Fruit fly (Drosophila melanogaster): Measurements from ENCODE around the gene crp.

The crp gene

DNA sequence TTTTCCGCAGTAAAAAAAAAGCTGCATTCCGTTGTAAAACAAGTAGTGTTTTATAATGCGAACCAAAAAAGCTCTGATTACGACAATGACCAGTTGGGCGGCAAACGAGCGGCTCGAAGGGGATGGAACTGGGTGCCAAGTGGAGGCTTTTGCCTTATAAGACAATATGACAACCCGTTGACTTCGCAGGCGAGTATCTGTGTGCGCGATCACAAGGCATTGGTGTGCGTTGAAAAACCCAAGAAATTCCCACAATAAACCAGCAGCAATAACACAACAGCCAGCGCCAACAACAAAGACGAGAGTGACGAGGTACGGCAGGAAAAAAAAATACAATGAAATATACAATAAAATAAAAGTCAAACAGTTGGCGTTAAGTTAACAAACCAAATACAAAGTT, 27.5 kb upstream of the crp start (continued):
- peak; percentile 54 for TF ChIP-seq cg (GFP tag; optimal IDR thresholded peaks at IDR 0.05)

DNA sequence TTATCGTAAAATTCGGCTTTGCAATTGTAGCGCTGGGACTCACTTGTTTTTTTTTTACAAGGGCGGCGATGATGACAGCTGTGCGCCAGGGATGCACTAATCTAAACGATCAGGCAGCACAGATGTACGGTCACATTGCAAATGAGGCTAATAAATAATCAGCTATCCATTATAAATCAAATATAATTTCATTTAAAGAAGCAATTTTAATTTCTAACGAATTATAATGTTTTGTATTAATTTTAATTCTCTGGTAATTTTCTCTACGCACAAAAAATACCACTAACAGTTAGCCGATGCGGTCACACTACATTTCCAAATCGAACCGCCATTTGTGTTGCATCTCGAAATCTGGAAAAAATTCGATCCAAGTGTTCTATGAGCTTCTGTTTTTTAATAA, 23.1 kb upstream of the crp start, which contains the start of the genes cni and fzy:
TSS of gene cni (minus strand) at position 79 of the 400 bp plus-strand sequence.
TSS of gene fzy (plus strand) at position 309 of the 400 bp plus-strand sequence.
- TF ChIP-seq CG7372 (GFP tag; IDR thresholded peaks at IDR 0.05) (no peak), Nf-YC (tag; optimal IDR thresholded peaks at IDR 0.05) (peak; percentile 37), CG6254 (GFP tag; optimal IDR thresholded peaks at IDR 0.05) (no peak), maf-S (GFP tag; optimal IDR thresholded peaks at IDR 0.05) (no peak), nerfin-2 (GFP tag; IDR thresholded peaks at IDR 0.05; ENCODE audit: partially characterized antibody) (no peak), Elba2 (GFP tag; optimal IDR thresholded peaks at IDR 0.05) (peak; percentile 18), dm (GFP tag; optimal IDR thresholded peaks at IDR 0.05) (no peak), HLH3B (GFP tag; IDR thresholded peaks at IDR 0.05) (no peak), CG7745 (tag; optimal IDR thresholded peaks at IDR 0.05) (no peak), zf30C (GFP tag; optimal IDR thresholded peaks at IDR 0.05) (no peak), CG17612 (GFP tag; IDR thresholded peaks at IDR 0.05) (no peak), tin (GFP tag; optimal IDR thresholded peaks at IDR 0.05) (peak; percentile 31), sna (GFP tag; IDR thresholded peaks at IDR 0.05; ENCODE audit: partially characterized antibody) (no peak), al (GFP tag; IDR thresholded peaks at IDR 0.05) (no peak), grau (tag; optimal IDR thresholded peaks at IDR 0.05) (peak; percentile 32), insv (GFP tag; optimal IDR thresholded peaks at IDR 0.05) (peak in 1 of 2 experiments; percentile 28), Hr3 (GFP tag; optimal IDR thresholded peaks at IDR 0.05) (peak; percentile 27), CG42726 (GFP tag; IDR thresholded peaks at IDR 0.05; ENCODE audit: partially characterized antibody) (no peak), Dad (GFP tag; optimal IDR thresholded peaks at IDR 0.05) (no peak), HmgZ (tag; optimal IDR thresholded peaks at IDR 0.05) (peak; percentile 56), CG2120 (GFP tag; optimal IDR thresholded peaks at IDR 0.05) (peak; percentile 42), wor (GFP tag; IDR thresholded peaks at IDR 0.05) (no peak), MTF-1 (GFP tag; optimal IDR thresholded peaks at IDR 0.05; ENCODE audit: borderline replicate concordance) (no peak), trem (tag; optimal IDR thresholded peaks at IDR 0.05) (peak; percentile 93), CG2678 (tag; optimal IDR thresholded peaks at IDR 0.05) (peak; percentile 23), pan (optimal IDR thresholded peaks at IDR 0.05) (no peak), pan (GFP tag; optimal IDR thresholded peaks at IDR 0.05 in 1 of 2, IDR thresholded peaks at IDR 0.05 in 1 of 2) (no peak), pfk (GFP tag; optimal IDR thresholded peaks at IDR 0.05) (no peak), hkb (optimal IDR thresholded peaks at IDR 0.05) (peak; percentile 68), hkb (GFP tag; IDR thresholded peaks at IDR 0.05) (no peak), bab2 (GFP tag; optimal IDR thresholded peaks at IDR 0.05) (peak; percentile 23), Ets97D (GFP tag; optimal IDR thresholded peaks at IDR 0.05) (peak; percentile 73), mam (GFP tag; optimal IDR thresholded peaks at IDR 0.05) (no peak), CG17385 (GFP tag; optimal IDR thresholded peaks at IDR 0.05) (no peak), gem (tag; optimal IDR thresholded peaks at IDR 0.05) (peak; percentile 50), fu2 (GFP tag; optimal IDR thresholded peaks at IDR 0.05) (peak; percentile 9), CG11504 (tag; optimal IDR thresholded peaks at IDR 0.05) (no peak), CG10431 (GFP tag; optimal IDR thresholded peaks at IDR 0.05) (no peak), Scr (GFP tag; IDR thresholded peaks at IDR 0.05; ENCODE audit: partially characterized antibody) (peak; percentile 22; the same call in 1 of the 2 replicates), CG2202 (tag; optimal IDR thresholded peaks at IDR 0.05) (no peak), CG17359 (tag; optimal IDR thresholded peaks at IDR 0.05) (peak; percentile 1), CG4424 (GFP tag; optimal IDR thresholded peaks at IDR 0.05) (peak; percentile 42), CG9932 (GFP tag; IDR thresholded peaks at IDR 0.05) (no peak), gt (GFP tag; IDR thresholded peaks at IDR 0.05) (no peak), CG4404 (GFP tag; IDR thresholded peaks at IDR 0.05) (no peak), pita (GFP tag; optimal IDR thresholded peaks at IDR 0.05) (no peak), abd-A (tag; optimal IDR thresholded peaks at IDR 0.05) (no peak), Chrac-16 (GFP tag; optimal IDR thresholded peaks at IDR 0.05) (peak; percentile 18), CG7987 (GFP tag; optimal IDR thresholded peaks at IDR 0.05) (no peak)

Data from whole organism, embryonic.